Fruit fly (Drosophila melanogaster) whole organism, adult: ENCODE measurements around the gene Csk.

Source experiments
- CG12768 ChIP-seq: fragments of 200-800 bp; sonication (Bioruptor generic); optimal IDR thresholded peaks from 2 replicates; lab custom pipeline; 2017; ENCODE audit warnings: missing biosample characterization, missing genetic modification characterization, mild to moderate bottlenecking, moderate library complexity, missing genetic modification reagents
- CG14711 ChIP-seq: fragments of 200-800 bp; sonication (Bioruptor generic); optimal IDR thresholded peaks from 2 replicates; lab custom pipeline; 2018; ENCODE audit warnings: missing biosample characterization, mild to moderate bottlenecking, missing genetic modification characterization, moderate library complexity
- CG1620 ChIP-seq: fragments of 200-800 bp; sonication (Bioruptor generic); optimal IDR thresholded peaks from 2 replicates; lab custom pipeline; 2016; ENCODE audit warnings: missing biosample characterization, missing genetic modification characterization
- CG7045 ChIP-seq: fragments of 200-800 bp; sonication (Bioruptor generic); optimal IDR thresholded peaks from 2 replicates; lab custom pipeline; 2017; ENCODE audit warnings: missing biosample characterization, mild to moderate bottlenecking, missing genetic modification characterization
- CG7101 ChIP-seq: fragments of 200-800 bp; sonication (Bioruptor generic); optimal IDR thresholded peaks from 2 replicates; lab custom pipeline; 2018; ENCODE audit warnings: missing biosample characterization, mild to moderate bottlenecking, missing genetic modification characterization, moderate library complexity
- Clk ChIP-seq: fragments of 200-800 bp; sonication (Bioruptor generic); optimal IDR thresholded peaks from 2 replicates; lab custom pipeline; 2017; ENCODE audit warnings: missing biosample characterization, missing genetic modification characterization
- Hr96 ChIP-seq: fragments of 200-800 bp; sonication (Bioruptor generic); optimal IDR thresholded peaks from 2 replicates; lab custom pipeline; 2016; ENCODE audit warnings: missing biosample characterization, missing genetic modification characterization
- bab1 ChIP-seq: fragments of 200-800 bp; sonication (Bioruptor generic); optimal IDR thresholded peaks from 3 replicates; lab custom pipeline; 2019; ENCODE audit warnings: missing biosample characterization, mild to moderate bottlenecking, missing genetic modification characterization, moderate library complexity
- kay ChIP-seq: fragments of 200-800 bp; sonication (Bioruptor generic); peaks from one replicate; lab custom pipeline; 2016; ENCODE audit warnings: missing biosample characterization, missing genetic modification characterization, borderline replicate concordance
- ovo ChIP-seq: fragments of 200-800 bp; sonication (Bioruptor generic); optimal IDR thresholded peaks from 2 replicates; lab custom pipeline; 2016; ENCODE audit warnings: missing biosample characterization, missing genetic modification characterization
- tj ChIP-seq: fragments of 200-800 bp; sonication (Bioruptor generic); optimal IDR thresholded peaks from 3 replicates; lab custom pipeline; 2017; ENCODE audit warnings: missing biosample characterization, mild to moderate bottlenecking, missing genetic modification characterization, moderate library complexity
- toe ChIP-seq: fragments of 200-800 bp; sonication (Bioruptor generic); optimal IDR thresholded peaks from 2 replicates; lab custom pipeline; 2016; ENCODE audit warnings: missing biosample characterization, missing genetic modification characterization

DNA sequence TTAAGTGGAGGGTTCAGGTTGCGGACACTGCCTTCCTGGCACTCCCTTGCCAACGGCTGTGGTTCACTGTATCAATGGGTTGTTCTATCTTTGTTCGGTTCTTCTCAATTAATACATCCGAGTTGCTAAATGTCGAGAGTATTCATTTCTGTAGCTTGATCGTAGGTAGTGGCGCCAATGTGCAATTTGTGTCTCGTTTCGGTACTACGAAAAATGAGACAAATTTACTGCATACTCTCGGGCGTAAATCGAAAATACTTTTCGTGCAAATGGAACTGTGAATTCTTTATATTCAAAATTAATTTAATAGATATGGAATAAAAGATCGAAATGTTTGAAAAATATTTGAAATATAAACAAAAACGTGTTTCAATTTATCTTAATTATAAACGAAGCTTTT is 15.0 kb upstream of the Csk start:
- TF ChIP-seq CG1620 (no peak), CG14711 (tag; lab: Kevin White, UChicago) (no peak), bab1 (GFP tag; lab: Kevin White, UChicago) (peak; percentile 47), CG7045 (GFP tag; lab: Kevin White, UChicago) (no peak), Clk (GFP tag; lab: Kevin White, UChicago) (no peak), kay (GFP tag; lab: Kevin White, UChicago) (no peak), Hr96 (GFP tag; lab: Kevin White, UChicago) (no peak), ovo (no peak), CG12768 (GFP tag; lab: Kevin White, UChicago) (no peak), CG7101 (tag; lab: Kevin White, UChicago) (no peak), toe (no peak), tj (no peak)
